Worm (Caenorhabditis elegans) whole organism, late embryonic: ENCODE results near the gene F20A1.6.

Source experiments
- C38D4.7 ChIP-seq: fragments of 200-800 bp; sonication (Bioruptor generic); optimal IDR thresholded peaks from 2 replicates; lab custom pipeline; 2018; ENCODE audit warnings: mild to moderate bottlenecking, missing genetic modification characterization, moderate library complexity, missing compliant biosample characterization
- Y22D7AL.16 ChIP-seq: sonication (generic microtip); optimal IDR thresholded peaks from 2 replicates; lab custom pipeline; 2016; ENCODE audit warnings: missing genetic modification characterization, missing compliant biosample characterization
- ahr-1 ChIP-seq: sonication (generic microtip); optimal IDR thresholded peaks from 2 replicates; lab custom pipeline; 2016; ENCODE audit warnings: missing genetic modification characterization, missing compliant biosample characterization
- ama-1 ChIP-seq: fragments of 150-350 bp; optimal IDR thresholded peaks from 2 replicates; lab custom pipeline; 2014
- ceh-18 ChIP-seq: sonication (generic microtip); optimal IDR thresholded peaks from 2 replicates; lab custom pipeline; 2016; ENCODE audit warnings: missing genetic modification characterization, missing compliant biosample characterization
- ceh-19 ChIP-seq: fragments of 200-800 bp; sonication (Bioruptor generic); optimal IDR thresholded peaks from 2 replicates; lab custom pipeline; 2018; ENCODE audit warnings: mild to moderate bottlenecking, missing genetic modification characterization, missing compliant biosample characterization
- ceh-2 ChIP-seq: sonication (generic microtip); optimal IDR thresholded peaks from 2 replicates; lab custom pipeline; 2016; ENCODE audit warnings: missing genotype, missing genetic modification characterization, missing compliant biosample characterization
- ceh-22 ChIP-seq: sonication (generic microtip); optimal IDR thresholded peaks from 2 replicates; lab custom pipeline; 2017; ENCODE audit warnings: missing biosample characterization, missing genetic modification characterization
- ceh-24 ChIP-seq: sonication (generic microtip); optimal IDR thresholded peaks from 2 replicates; lab custom pipeline; 2016; ENCODE audit warnings: mild to moderate bottlenecking, missing genetic modification characterization, missing compliant biosample characterization
- ceh-30 ChIP-seq: fragments of 150-350 bp; optimal IDR thresholded peaks from 2 replicates; lab custom pipeline; 2014; ENCODE audit warnings: missing biosample characterization, missing genetic modification characterization
- ceh-31 ChIP-seq: sonication (generic microtip); optimal IDR thresholded peaks from 2 replicates; lab custom pipeline; 2016; ENCODE audit warnings: missing genetic modification characterization, missing compliant biosample characterization
- ceh-45 ChIP-seq: fragments of 200-800 bp; sonication (Bioruptor generic); IDR thresholded peaks from 2 replicates; pipeline ENCODE4 v1.3.6; 2022; ENCODE audit warnings: missing genetic modification reagents, missing genetic modification characterization, missing compliant biosample characterization
- ceh-9 ChIP-seq: sonication (generic microtip); optimal IDR thresholded peaks from 2 replicates; lab custom pipeline; 2016; ENCODE audit warnings: mild to moderate bottlenecking, missing genetic modification characterization, inconsistent platforms, missing compliant biosample characterization
- che-1 ChIP-seq: sonication (generic microtip); optimal IDR thresholded peaks from 2 replicates; lab custom pipeline; 2016; ENCODE audit warnings: mild to moderate bottlenecking, missing genetic modification characterization, missing compliant biosample characterization
- dmd-4 ChIP-seq: sonication (generic microtip); optimal IDR thresholded peaks from 2 replicates; lab custom pipeline; 2016; ENCODE audit warnings: borderline replicate concordance, missing genetic modification characterization, missing compliant biosample characterization
- elt-2 ChIP-seq: sonication (generic microtip); optimal IDR thresholded peaks from 2 replicates; lab custom pipeline; 2016; ENCODE audit warnings: missing genetic modification reagents, missing genetic modification characterization, missing compliant biosample characterization
- elt-4 ChIP-seq: sonication (generic microtip); optimal IDR thresholded peaks from 2 replicates; lab custom pipeline; 2016; ENCODE audit warnings: missing genetic modification characterization, missing compliant biosample characterization
- ets-4 ChIP-seq: sonication (generic microtip); optimal IDR thresholded peaks from 2 replicates; lab custom pipeline; 2016; ENCODE audit warnings: missing genetic modification characterization, missing compliant biosample characterization
- eyg-1 ChIP-seq: sonication (generic microtip); optimal IDR thresholded peaks from 2 replicates; lab custom pipeline; 2016; ENCODE audit warnings: missing genotype, missing genetic modification characterization, missing compliant biosample characterization
- fax-1 ChIP-seq: sonication (generic microtip); optimal IDR thresholded peaks from 2 replicates; lab custom pipeline; 2016; ENCODE audit warnings: missing genotype, missing genetic modification characterization, missing compliant biosample characterization
- fkh-6 ChIP-seq: sonication (generic microtip); optimal IDR thresholded peaks from 2 replicates; lab custom pipeline; 2016; ENCODE audit warnings: missing genetic modification characterization, missing compliant biosample characterization
- lim-6 ChIP-seq: sonication (generic microtip); optimal IDR thresholded peaks from 2 replicates; lab custom pipeline; 2016; ENCODE audit warnings: missing genetic modification characterization, missing compliant biosample characterization
- lin-11 ChIP-seq: fragments of 200-800 bp; sonication (Bioruptor generic); optimal IDR thresholded peaks from 2 replicates; lab custom pipeline; 2018; ENCODE audit warnings: mild to moderate bottlenecking, missing genetic modification characterization, missing compliant biosample characterization
- nfya-1 ChIP-seq: sonication (generic microtip); optimal IDR thresholded peaks from 2 replicates; lab custom pipeline; 2017; ENCODE audit warnings: missing genetic modification characterization, mild to moderate bottlenecking, missing compliant biosample characterization, antibody characterized with exemption, moderate library complexity
- nhr-11 ChIP-seq: fragments of 150-350 bp; optimal IDR thresholded peaks from 2 replicates; lab custom pipeline; 2014; ENCODE audit warnings: missing biosample characterization, missing genetic modification characterization
- npax-4 ChIP-seq: sonication (generic microtip); optimal IDR thresholded peaks from 2 replicates; lab custom pipeline; 2016; ENCODE audit warnings: missing genetic modification characterization, missing compliant biosample characterization
- odd-2 ChIP-seq: sonication (generic microtip); optimal IDR thresholded peaks from 2 replicates; lab custom pipeline; 2017; ENCODE audit warnings: antibody characterized with exemption, mild to moderate bottlenecking, missing genetic modification characterization, missing compliant biosample characterization
- pag-3 ChIP-seq: sonication (generic microtip); optimal IDR thresholded peaks from 2 replicates; lab custom pipeline; 2016; ENCODE audit warnings: missing compliant biosample characterization, missing genetic modification characterization, borderline replicate concordance
- pat-9 ChIP-seq: fragments of 200-800 bp; sonication (Bioruptor generic); optimal IDR thresholded peaks from 2 replicates; lab custom pipeline; 2018; ENCODE audit warnings: mild to moderate bottlenecking, missing genetic modification characterization, moderate library complexity, missing compliant biosample characterization
- pha-2 ChIP-seq: sonication (generic microtip); optimal IDR thresholded peaks from 2 replicates; lab custom pipeline; 2017; ENCODE audit warnings: mild to moderate bottlenecking, missing genetic modification characterization, missing compliant biosample characterization
- pha-4 ChIP-seq: fragments of 150-350 bp; optimal IDR thresholded peaks from 2 replicates; lab custom pipeline; 2018; ENCODE audit warnings: missing biosample characterization, missing genetic modification reagents, missing genetic modification characterization
- pqm-1 ChIP-seq: sonication (generic microtip); optimal IDR thresholded peaks from 2 replicates; lab custom pipeline; 2016; ENCODE audit warnings: missing genetic modification characterization, missing compliant biosample characterization
- ref-2 ChIP-seq: sonication (generic microtip); optimal IDR thresholded peaks from 2 replicates; lab custom pipeline; 2016; ENCODE audit warnings: missing genetic modification characterization, missing compliant biosample characterization
- sdc-2 ChIP-seq: sonication (generic microtip); optimal IDR thresholded peaks from 2 replicates; lab custom pipeline; 2016; ENCODE audit warnings: missing genotype, missing genetic modification characterization, missing compliant biosample characterization
- tbx-2 ChIP-seq: sonication (generic microtip); optimal IDR thresholded peaks from 2 replicates; lab custom pipeline; 2016; ENCODE audit warnings: missing genetic modification characterization, missing compliant biosample characterization
- tbx-7 ChIP-seq: sonication (generic microtip); optimal IDR thresholded peaks from 2 replicates; lab custom pipeline; 2016; ENCODE audit warnings: missing genotype, missing genetic modification characterization, missing compliant biosample characterization
- unc-3 ChIP-seq, 2 experiments: fragments of 200-800 bp in 1 of 2; sonication (Bioruptor generic) in 1 of 2; sonication (generic microtip) in 1 of 2; conservative IDR thresholded peaks in 1 of 2; optimal IDR thresholded peaks in 1 of 2; 2 replicates each; pipeline versions ENCODE4 v1.3.6 to Lab custom; 2016 to 2022; ENCODE audit warnings: missing compliant biosample characterization in 2 of 2, missing genetic modification characterization in 2 of 2, missing genetic modification reagents in 1 of 2
- unc-42 ChIP-seq: sonication (generic microtip); optimal IDR thresholded peaks from 2 replicates; lab custom pipeline; 2016; ENCODE audit warnings: missing genotype, missing genetic modification characterization, missing compliant biosample characterization
- unc-86 ChIP-seq: sonication (generic microtip); optimal IDR thresholded peaks from 2 replicates; lab custom pipeline; 2016; ENCODE audit warnings: missing genetic modification characterization, missing compliant biosample characterization
- zip-5 ChIP-seq: sonication (generic microtip); optimal IDR thresholded peaks from 2 replicates; lab custom pipeline; 2016; ENCODE audit warnings: missing genetic modification characterization, missing compliant biosample characterization
- ztf-16 ChIP-seq: sonication (generic microtip); optimal IDR thresholded peaks from 2 replicates; lab custom pipeline; 2017; ENCODE audit warnings: missing genetic modification characterization, missing compliant biosample characterization

F20A1.6 gene

DNA sequence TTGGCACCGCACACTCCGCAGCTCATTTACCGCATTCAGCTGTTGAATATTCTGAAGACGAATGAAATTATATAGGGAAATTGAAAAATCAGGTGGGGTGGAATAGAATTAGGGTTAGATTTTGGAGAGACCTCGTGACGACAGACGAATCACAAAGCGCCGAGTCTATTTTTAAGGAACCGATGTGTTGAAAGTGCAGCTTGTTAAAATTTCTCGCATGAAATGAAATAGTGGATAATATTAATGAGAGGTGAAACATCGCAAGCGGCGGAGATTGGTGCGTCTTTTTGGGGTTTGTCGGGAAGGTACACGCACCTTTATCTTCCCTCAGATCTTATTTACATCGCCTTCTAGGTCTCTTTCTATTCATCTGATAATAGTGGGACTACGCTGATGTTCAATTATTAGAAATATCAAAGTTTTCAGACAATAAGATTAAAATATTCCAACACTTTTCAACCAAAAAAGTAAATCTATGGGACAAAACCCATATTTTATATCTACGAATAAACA lies 37.3 kb downstream of the F20A1.6 start, which contains the start of gene nhr-140:
Gene nhr-140, minus strand, starts transcription at position 51 of the 513 bp plus-strand sequence.
- TF ChIP-seq ceh-2: no peak
- TF ChIP-seq pqm-1 (tag; lab: Kevin White, UChicago): no peak
- no peak for TF ChIP-seq dmd-4 (tag; lab: Kevin White, UChicago)
- no peak for TF ChIP-seq nfya-1 (tag; lab: Kevin White, UChicago)
- no peak for TF ChIP-seq ztf-16 (tag; lab: Kevin White, UChicago)
- no peak for TF ChIP-seq ceh-9 (tag; lab: Kevin White, UChicago)
- no peak for TF ChIP-seq C38D4.7 (GFP tag; lab: Kevin White, UChicago)
- TF ChIP-seq lin-11 (tag; lab: Kevin White, UChicago): no peak
- no peak for TF ChIP-seq sdc-2 (tag; lab: Kevin White, UChicago)
- TF ChIP-seq lim-6 (tag; lab: Kevin White, UChicago): no peak
- no peak for TF ChIP-seq pat-9 (tag; lab: Kevin White, UChicago)
- TF ChIP-seq nhr-11 (tag; lab: Kevin White, UChicago): no peak
- no peak for TF ChIP-seq pha-2 (tag; lab: Kevin White, UChicago)

DNA sequence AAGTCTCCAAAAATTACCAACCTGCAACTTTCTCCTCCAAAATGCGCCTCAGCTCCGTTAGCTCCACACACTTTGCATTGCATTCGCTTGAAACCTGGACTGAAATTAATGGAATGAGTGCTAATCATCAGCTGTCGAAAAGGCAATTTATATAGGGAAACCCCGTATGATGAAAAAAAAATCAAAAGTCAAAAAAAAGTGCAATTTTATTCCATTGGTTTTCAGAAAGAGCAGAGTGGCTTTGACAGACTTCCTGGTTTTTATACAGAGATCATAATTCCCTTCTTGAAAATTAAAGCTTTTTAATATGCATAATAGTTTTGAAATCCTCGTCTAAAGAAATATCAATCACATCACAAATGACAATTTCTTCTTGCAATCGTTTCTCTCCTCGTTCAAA lies 39.3 kb downstream of the F20A1.6 start, which contains the start of gene nhr-139:
Gene nhr-139, minus strand, starts transcription at position 101 of the 400 bp plus-strand sequence.
- TF ChIP-seq ets-4 (tag; lab: Kevin White, UChicago): no peak
- TF ChIP-seq dmd-4 (tag; lab: Kevin White, UChicago): no peak
- no peak for TF ChIP-seq sdc-2 (tag; lab: Kevin White, UChicago)
- no peak for TF ChIP-seq lin-11 (tag; lab: Kevin White, UChicago)
- no peak for TF ChIP-seq unc-86
- TF ChIP-seq zip-5: no peak
- TF ChIP-seq ceh-31: no peak
- no peak for TF ChIP-seq eyg-1 (tag; lab: Kevin White, UChicago)
- TF ChIP-seq pat-9 (tag; lab: Kevin White, UChicago): no peak
- TF ChIP-seq unc-42 (tag; lab: Kevin White, UChicago): no peak
- TF ChIP-seq odd-2 (tag; lab: Kevin White, UChicago): no peak
- no peak for TF ChIP-seq pag-3
- no peak for TF ChIP-seq tbx-7
- TF ChIP-seq ceh-30 (tag; lab: Kevin White, UChicago): no peak
- no peak for TF ChIP-seq Y22D7AL.16 (tag; lab: Kevin White, UChicago)
- TF ChIP-seq ceh-45 (GFP tag; lab: Robert Waterston, UW): no peak

DNA sequence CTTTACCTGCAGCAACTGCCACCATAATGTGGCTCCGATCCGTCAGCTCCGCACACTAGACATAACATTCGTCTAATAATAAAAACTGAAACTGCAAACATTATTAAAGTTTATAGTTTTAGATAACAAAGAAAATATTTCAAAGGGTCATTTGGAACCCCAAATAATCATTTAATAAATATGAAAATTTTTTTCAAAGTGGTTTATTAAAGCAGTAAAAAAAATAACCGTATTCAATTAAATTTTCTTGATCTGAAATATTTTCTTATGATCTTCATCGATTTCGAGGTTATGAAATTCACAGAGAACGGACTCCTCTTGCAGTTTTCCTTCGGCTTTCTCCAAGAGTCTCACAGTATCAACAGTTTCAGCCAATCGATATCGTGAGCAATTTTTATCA lies 41.0 kb downstream of the F20A1.6 start, which contains the start of gene nhr-163:
Gene nhr-163, minus strand, starts transcription at position 101 of the 400 bp plus-strand sequence.
- TF ChIP-seq pqm-1 (tag; lab: Kevin White, UChicago) (no peak), ceh-9 (tag; lab: Kevin White, UChicago) (no peak), npax-4 (no peak)

- no peak for TF ChIP-seq pha-2 (tag; lab: Kevin White, UChicago)
- no peak for TF ChIP-seq ceh-24
- TF ChIP-seq eyg-1 (tag; lab: Kevin White, UChicago): no peak
- no peak for TF ChIP-seq fkh-6 (tag; lab: Kevin White, UChicago)
- TF ChIP-seq fax-1: no peak
- TF ChIP-seq tbx-2 (tag; lab: Kevin White, UChicago): no peak
- TF ChIP-seq ceh-18 (tag; lab: Kevin White, UChicago): no peak
- no peak for TF ChIP-seq che-1 (tag; lab: Kevin White, UChicago)
- TF ChIP-seq ceh-19 (GFP tag; lab: Kevin White, UChicago): no peak
Measured at ce11 chrV:6982813-6983212, 44.1 kb downstream of the F20A1.6 start, which contains the start of gene nhr-161. TSS of gene nhr-161 (minus strand) at chrV:6982913.

- no peak for TF ChIP-seq ref-2 (tag; lab: Kevin White, UChicago)
- TF ChIP-seq ceh-22 (tag; lab: Kevin White, UChicago): no peak
- TF ChIP-seq elt-4 (tag; lab: Kevin White, UChicago): no peak
- no peak for TF ChIP-seq ama-1
- no peak for TF ChIP-seq unc-3 (GFP tag; conservative IDR thresholded peaks at IDR 0.05; lab: Robert Waterston, UW)
- TF ChIP-seq unc-3 (tag; optimal IDR thresholded peaks at IDR 0.05; lab: Kevin White, UChicago): no peak
- no peak for TF ChIP-seq ahr-1 (tag; lab: Kevin White, UChicago)
- TF ChIP-seq pha-4 (tag; lab: Kevin White, UChicago): no peak
- TF ChIP-seq elt-2 (tag; lab: Kevin White, UChicago): no peak
- TF ChIP-seq ceh-18 (tag; lab: Kevin White, UChicago): no peak
- no peak for TF ChIP-seq C38D4.7 (GFP tag; lab: Kevin White, UChicago)
- TF ChIP-seq ceh-24: no peak
- no peak for TF ChIP-seq ceh-31
Measured at ce11 chrV:6979019-6979418, 47.9 kb downstream of the F20A1.6 start, which contains the start of gene sre-12. TSS of gene sre-12 (minus strand) at chrV:6979119.
